Worm (Caenorhabditis elegans): Measurements from ENCODE around the gene eif-3.K.

eif-3.K gene

DNA sequence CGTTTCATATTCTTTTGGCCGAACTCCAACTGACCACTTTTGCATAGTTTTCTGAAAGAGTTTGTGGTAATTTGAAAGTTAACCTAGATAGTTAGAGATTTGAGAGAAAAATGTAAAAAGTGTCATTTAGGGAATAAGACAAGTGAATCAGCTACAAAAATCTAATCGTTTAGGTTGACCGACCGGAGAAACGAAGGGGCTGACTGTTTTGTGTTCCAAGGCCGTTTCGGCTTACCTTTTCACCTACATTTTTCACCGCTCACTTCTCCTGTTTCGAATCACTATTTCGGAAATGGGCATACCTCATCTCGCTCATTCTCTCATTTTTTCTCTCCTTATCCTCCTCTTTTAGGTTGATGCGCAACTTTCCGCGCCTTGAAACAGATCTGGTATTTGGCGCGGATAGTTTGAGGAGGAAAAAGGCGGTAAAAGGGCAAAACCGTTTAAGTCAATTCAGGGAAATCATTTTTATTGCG is 7.3 kb downstream of the eif-3.K start, which contains the start of gene mpst-7:
TSS of gene mpst-7 (minus strand) at position 51 of the 476 bp plus-strand sequence.
- TF ChIP-seq nhr-25 (tag; optimal IDR thresholded peaks at IDR 0.05), result peak; percentile 57
- TF ChIP-seq unc-39 (tag; optimal IDR thresholded peaks at IDR 0.05), result no peak
- TF ChIP-seq nhr-23 (tag; optimal IDR thresholded peaks at IDR 0.05), result peak; percentile 21

DNA sequence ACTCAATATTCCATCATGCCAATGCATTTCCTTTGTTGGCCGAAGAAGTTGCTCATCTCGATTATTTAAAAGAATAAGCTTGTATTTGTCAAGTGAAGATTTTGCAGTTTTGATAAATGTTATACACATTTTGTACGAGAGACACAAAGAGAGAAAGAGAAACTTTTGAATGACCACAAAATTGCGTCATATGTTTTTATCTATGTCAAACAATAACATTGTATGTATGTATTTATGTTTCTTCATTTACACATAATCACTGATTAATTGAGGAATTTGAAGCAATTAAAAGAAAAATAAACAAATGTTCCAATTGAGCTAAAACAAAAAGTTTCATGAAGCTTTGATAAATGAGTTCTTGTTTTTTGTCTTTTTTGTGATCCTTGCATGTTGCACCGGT is 9.4 kb downstream of the eif-3.K start, which contains the start of gene hrg-9:
TSS of gene hrg-9 (minus strand) at position 152 of the 400 bp plus-strand sequence.
- TF ChIP-seq ztf-4 (tag; optimal IDR thresholded peaks at IDR 0.05) (no peak), ama-1 (optimal IDR thresholded peaks at IDR 0.05) (no peak), lin-39 (tag; optimal IDR thresholded peaks at IDR 0.05) (no peak), elt-2 (tag; optimal IDR thresholded peaks at IDR 0.05) (peak; percentile 37), skn-1 (tag; optimal IDR thresholded peaks at IDR 0.05) (no peak), pha-4 (tag; optimal IDR thresholded peaks at IDR 0.05) (peak; percentile 55), R02D3.7 (tag; optimal IDR thresholded peaks at IDR 0.05) (no peak), elt-1 (tag; optimal IDR thresholded peaks at IDR 0.05) (no peak)

DNA sequence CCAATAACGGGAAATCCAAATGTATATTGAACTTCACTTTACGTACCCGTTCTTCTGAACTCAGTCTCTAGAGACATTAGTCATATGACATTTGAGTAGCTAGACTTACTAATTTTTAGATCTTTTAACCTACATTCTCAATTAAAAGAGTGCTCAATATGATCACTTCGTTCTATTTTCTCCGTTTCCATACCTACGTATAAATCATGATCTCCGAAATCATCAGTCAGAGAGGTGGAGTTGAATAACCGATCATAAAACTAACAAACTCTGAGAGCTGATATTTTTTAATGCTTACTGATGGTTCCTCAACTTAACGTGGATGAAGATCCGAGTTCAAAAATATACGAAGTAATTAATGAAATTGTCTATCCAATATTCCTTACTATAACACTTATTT is 10.3 kb downstream of the eif-3.K start, which contains the start of gene srd-35:
TSS of gene srd-35 (plus strand) at position 301 of the 400 bp plus-strand sequence.
- TF ChIP-seq ZK546.5 (tag; optimal IDR thresholded peaks at IDR 0.05), result no peak

DNA sequence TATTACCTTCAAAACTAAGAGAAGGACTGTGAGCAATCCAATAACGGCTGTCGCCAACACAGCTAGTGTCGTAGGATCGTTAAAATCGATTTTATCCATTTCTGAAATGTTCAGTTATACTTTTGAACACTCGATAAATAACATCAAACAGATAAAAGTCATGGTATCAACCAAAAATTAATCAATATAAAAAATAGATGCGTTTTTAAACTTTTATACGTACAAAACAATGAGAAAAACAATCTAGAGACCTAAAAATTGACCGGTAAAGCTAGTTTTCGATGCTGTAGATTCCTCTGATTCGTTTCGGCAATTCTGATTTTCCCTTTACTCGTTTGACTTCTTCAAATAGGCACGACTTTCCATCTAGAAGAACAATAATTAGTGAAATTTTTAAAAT is 13.3 kb downstream of the eif-3.K start, which contains the start of gene R186.3:
TSS of gene R186.3 (minus strand) at position 101 of the 400 bp plus-strand sequence.
- TF ChIP-seq fkh-10 (GFP tag; optimal IDR thresholded peaks at IDR 0.05), result no peak

DNA sequence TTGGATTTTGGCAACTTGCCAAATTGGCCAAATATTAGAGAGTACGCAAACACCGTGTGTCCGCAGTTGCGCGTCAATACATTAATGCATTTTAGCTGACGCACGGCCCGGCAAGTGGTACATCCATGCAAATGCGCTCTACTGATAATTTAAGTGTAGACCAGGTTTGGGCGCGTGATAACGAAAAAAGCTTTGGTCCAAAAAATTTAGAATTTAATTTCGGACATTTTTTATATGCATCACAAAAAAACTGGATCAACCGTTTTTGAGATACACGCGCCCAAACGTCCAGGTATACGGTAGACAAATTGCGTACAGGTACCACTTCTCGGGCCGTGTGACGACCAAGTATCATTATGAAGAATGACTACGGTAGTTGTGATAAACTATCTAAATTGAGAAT is 14.1 kb downstream of the eif-3.K start, which contains the start of gene R186.8:
TSS of gene R186.8 (minus strand) at position 58 of the 403 bp plus-strand sequence.
- TF ChIP-seq pha-4 (tag; optimal IDR thresholded peaks at IDR 0.05) (peak; percentile 40), hmg-11 (tag; optimal IDR thresholded peaks at IDR 0.05) (peak; percentile 68), lin-15B (tag; optimal IDR thresholded peaks at IDR 0.05) (peak; percentile 75), elt-2 (tag; optimal IDR thresholded peaks at IDR 0.05) (peak; percentile 65), nfya-1 (tag; optimal IDR thresholded peaks at IDR 0.05; ENCODE audit: insufficient read depth) (peak; percentile 66), snpc-4 (tag; optimal IDR thresholded peaks at IDR 0.05) (peak; percentile 24), tbx-2 (tag; optimal IDR thresholded peaks at IDR 0.05) (peak; percentile 5), nhr-43 (tag; optimal IDR thresholded peaks at IDR 0.05; ENCODE audit: poor library complexity, severe bottlenecking) (peak; percentile 19), pqm-1 (tag; optimal IDR thresholded peaks at IDR 0.05) (peak; percentile 2), nhr-25 (tag; optimal IDR thresholded peaks at IDR 0.05) (peak; percentile 23), lsy-12 (tag; optimal IDR thresholded peaks at IDR 0.05) (peak; percentile 58)

DNA sequence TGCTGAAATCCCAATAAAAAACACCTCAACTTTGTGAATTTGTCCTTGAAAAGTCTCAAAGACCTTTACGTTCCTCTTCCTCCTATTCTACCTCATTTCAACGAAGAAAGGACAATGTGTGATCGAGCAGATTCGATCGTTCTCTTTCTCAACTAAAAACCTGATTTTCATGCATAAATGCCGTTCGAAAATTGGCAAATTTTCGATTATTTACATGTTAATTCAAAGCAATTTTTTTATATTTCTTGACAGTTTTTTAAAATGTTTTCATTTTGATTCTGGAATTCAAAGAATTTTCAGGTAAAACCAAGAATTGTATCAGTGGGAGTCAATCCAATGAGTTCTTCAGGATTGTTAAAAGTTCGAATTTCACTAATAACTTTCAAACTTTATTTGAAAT is 14.8 kb downstream of the eif-3.K start, which contains the start of gene lin-46:
TSS of gene lin-46 (plus strand) at position 301 of the 400 bp plus-strand sequence.
- no peak for TF ChIP-seq snpc-4 (tag; optimal IDR thresholded peaks at IDR 0.05)
- peak; percentile 67 for TF ChIP-seq nhr-25 (tag; optimal IDR thresholded peaks at IDR 0.05)

DNA sequence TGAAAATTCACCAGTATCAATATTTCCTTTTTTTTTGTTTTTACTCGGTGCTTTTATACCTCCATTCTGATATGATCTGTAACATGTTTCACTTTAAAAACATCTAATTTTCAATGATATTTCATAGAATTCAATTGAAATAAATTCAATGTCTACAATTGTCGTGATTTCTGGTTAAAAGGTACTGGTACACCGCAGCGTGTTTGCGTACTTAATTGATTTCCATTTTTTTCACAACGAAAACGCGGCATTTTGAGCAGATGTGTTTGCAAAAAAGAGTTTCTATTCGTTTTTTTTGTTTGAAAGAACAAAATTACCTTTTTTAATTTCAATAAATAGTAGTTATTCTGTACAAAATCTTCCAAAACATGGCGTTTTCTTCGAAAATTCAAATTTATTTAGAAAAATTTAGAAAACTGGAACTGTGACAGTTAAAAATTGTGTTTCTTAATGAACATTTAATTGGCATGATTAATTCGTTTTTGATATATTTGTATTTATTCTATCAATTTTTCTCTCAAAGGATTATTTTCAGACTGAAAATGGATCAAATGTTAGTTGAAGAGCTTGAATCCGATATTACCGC is 16.9 kb downstream of the eif-3.K start, which contains the start of gene pnn-1:
TSS of gene pnn-1 (plus strand) at position 536 of the 586 bp plus-strand sequence.
- no peak for TF ChIP-seq ztf-11 (tag; optimal IDR thresholded peaks at IDR 0.05)
- TF ChIP-seq nfya-1 (tag; optimal IDR thresholded peaks at IDR 0.05; ENCODE audit: insufficient read depth), result peak; percentile 45
- TF ChIP-seq lin-15B (tag; optimal IDR thresholded peaks at IDR 0.05), result peak; percentile 35
- peak; percentile 59 for TF ChIP-seq pha-4 (tag; optimal IDR thresholded peaks at IDR 0.05)
- peak; percentile 48 for TF ChIP-seq hmg-11 (tag; optimal IDR thresholded peaks at IDR 0.05)
- TF ChIP-seq skn-1 (tag; optimal IDR thresholded peaks at IDR 0.05), result no peak

DNA sequence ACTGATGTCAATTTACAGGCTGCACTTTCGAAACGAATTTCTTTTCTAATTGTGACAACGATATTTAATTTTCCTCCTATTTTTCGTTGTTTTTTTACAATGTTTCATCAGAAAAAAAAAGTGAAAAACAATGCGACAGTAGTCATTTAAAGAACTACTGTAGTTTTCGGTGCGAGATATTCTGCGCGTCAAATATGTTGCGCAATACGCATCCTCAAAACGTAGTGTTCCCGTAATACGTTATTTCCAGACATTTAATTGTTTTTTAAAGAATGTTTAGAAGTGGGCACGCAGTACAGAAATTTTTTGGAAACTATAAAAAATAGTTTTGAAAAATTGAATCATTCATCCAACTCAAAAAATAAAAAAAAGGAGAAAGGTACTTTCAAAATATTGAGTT is 20.2 kb downstream of the eif-3.K start:
- TF ChIP-seq zag-1 (tag; optimal IDR thresholded peaks at IDR 0.05) (no peak), skn-1 (tag; optimal IDR thresholded peaks at IDR 0.05) (no peak), nhr-43 (tag; optimal IDR thresholded peaks at IDR 0.05; ENCODE audit: poor library complexity, severe bottlenecking) (no peak), fos-1 (tag; optimal IDR thresholded peaks at IDR 0.05) (no peak), ceh-9 (tag; optimal IDR thresholded peaks at IDR 0.05) (no peak), ztf-11 (tag; optimal IDR thresholded peaks at IDR 0.05) (no peak), elt-3 (tag; optimal IDR thresholded peaks at IDR 0.05) (no peak), unc-39 (tag; optimal IDR thresholded peaks at IDR 0.05) (no peak), ceh-28 (tag; optimal IDR thresholded peaks at IDR 0.05) (no peak)
